Worm (Caenorhabditis elegans) whole organism, mixed stage, embryonic: ENCODE results near the gene C51E3.10.

Experiments
- ceh-39 ChIP-seq: fragments of 150-350 bp; optimal IDR thresholded peaks from 2 replicates; lab custom pipeline; 2014; ENCODE audit warnings: missing biosample characterization, missing genetic modification characterization
- ceh-43 ChIP-seq: fragments of 200-800 bp; sonication (Bioruptor generic); optimal IDR thresholded peaks from 2 replicates; lab custom pipeline; 2018; ENCODE audit warnings: mild to moderate bottlenecking, missing genetic modification characterization, moderate library complexity, missing compliant biosample characterization
- ces-1 ChIP-seq: fragments of 150-350 bp; optimal IDR thresholded peaks from 2 replicates; lab custom pipeline; 2014; ENCODE audit warnings: missing biosample characterization, missing genetic modification reagents, missing genetic modification characterization
- elt-3 ChIP-seq: fragments of 150-350 bp; optimal IDR thresholded peaks from 2 replicates; lab custom pipeline; 2014; ENCODE audit warnings: missing biosample characterization, missing genetic modification characterization
- flh-1 ChIP-seq: fragments of 200-800 bp; sonication (Bioruptor generic); optimal IDR thresholded peaks from 2 replicates; lab custom pipeline; 2018; ENCODE audit warnings: mild to moderate bottlenecking, missing genetic modification characterization, moderate library complexity, missing compliant biosample characterization
- mep-1 ChIP-seq: fragments of 150-350 bp; optimal IDR thresholded peaks from 2 replicates; lab custom pipeline; 2017; ENCODE audit warnings: missing biosample characterization, missing genetic modification reagents, missing genetic modification characterization, inconsistent platforms
- mls-2 ChIP-seq: sonication (generic microtip); optimal IDR thresholded peaks from 2 replicates; lab custom pipeline; 2016; ENCODE audit warnings: mild to moderate bottlenecking, missing genetic modification characterization, moderate library complexity, missing compliant biosample characterization
- nhr-12 ChIP-seq: fragments of 150-350 bp; optimal IDR thresholded peaks from 2 replicates; lab custom pipeline; 2014; ENCODE audit warnings: missing biosample characterization, missing genetic modification characterization
- nhr-237 ChIP-seq: fragments of 150-350 bp; optimal IDR thresholded peaks from 2 replicates; lab custom pipeline; 2014; ENCODE audit warnings: missing biosample characterization, missing genetic modification characterization
- snpc-4 ChIP-seq: fragments of 150-350 bp; optimal IDR thresholded peaks from 2 replicates; lab custom pipeline; 2014; ENCODE audit warnings: missing biosample characterization, missing genetic modification characterization
- unc-62 ChIP-seq: fragments of 150-350 bp; optimal IDR thresholded peaks from 2 replicates; lab custom pipeline; 2014; ENCODE audit warnings: missing biosample characterization, missing genetic modification reagents, missing genetic modification characterization
- zip-8 ChIP-seq: fragments of 150-350 bp; optimal IDR thresholded peaks from 2 replicates; lab custom pipeline; 2014; ENCODE audit warnings: missing biosample characterization, missing genetic modification characterization
- ztf-11 ChIP-seq: fragments of 150-350 bp; optimal IDR thresholded peaks from 2 replicates; lab custom pipeline; 2014; ENCODE audit warnings: missing biosample characterization, missing genetic modification characterization

ce11 chrV:10201913-10202312, 41.0 kb upstream of the C51E3.10 start, which contains the start of gene ZK856.7:
- TF ChIP-seq snpc-4 (tag; lab: Kevin White, UChicago) (no peak), ztf-11 (no peak), mls-2 (tag; lab: Kevin White, UChicago) (no peak), elt-3 (no peak), unc-62 (GFP tag; lab: Kevin White, UChicago) (no peak), nhr-237 (tag; lab: Kevin White, UChicago) (no peak), mep-1 (tag; lab: Kevin White, UChicago) (no peak), ceh-43 (GFP tag; lab: Kevin White, UChicago) (no peak), ceh-39 (tag; lab: Kevin White, UChicago) (no peak), ces-1 (GFP tag; lab: Kevin White, UChicago) (no peak), zip-8 (tag; lab: Kevin White, UChicago) (no peak), flh-1 (GFP tag; lab: Kevin White, UChicago) (no peak), nhr-12 (no peak)
